Fruit fly (Drosophila melanogaster): Measurements from ENCODE around the gene Cpr30B.

DNA sequence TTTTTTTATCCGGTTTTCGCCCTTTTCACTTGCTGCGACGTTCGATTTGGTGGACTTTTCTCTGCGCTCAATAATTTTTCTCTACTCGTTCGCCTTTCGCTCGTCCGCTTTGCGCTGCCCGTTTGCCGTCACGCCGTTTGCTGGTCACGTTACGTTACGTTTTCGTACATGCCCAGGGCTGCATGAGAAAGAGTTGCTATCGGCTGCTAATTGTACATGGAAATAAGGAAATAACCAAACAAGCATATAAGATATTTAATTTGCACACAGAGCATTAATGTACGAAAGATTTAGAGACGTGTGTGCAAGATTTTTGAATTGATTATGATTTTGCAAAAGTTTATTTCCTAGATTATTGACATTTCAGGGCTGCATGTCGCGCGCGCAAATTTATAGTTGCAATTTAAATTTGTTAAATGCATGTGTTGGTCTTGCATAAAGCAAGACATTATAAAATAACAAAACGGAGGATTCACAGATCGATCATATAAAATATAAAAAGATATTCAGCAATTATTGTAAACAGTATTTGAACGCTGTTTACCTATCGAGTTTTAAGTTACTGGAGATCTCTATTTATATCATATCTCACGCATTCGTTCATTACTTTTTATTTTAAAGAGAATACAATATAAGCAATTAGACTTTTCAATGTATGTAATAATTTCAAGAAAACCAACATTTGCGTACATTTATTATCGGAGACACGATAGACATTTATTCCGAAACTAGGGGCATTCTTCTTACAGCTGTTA is 47.8 kb upstream of the Cpr30B start, which contains the start of gene Gdi:
- TF ChIP-seq CG14655 (GFP tag; optimal IDR thresholded peaks at IDR 0.05) (no peak), D1 (tag; optimal IDR thresholded peaks at IDR 0.05) (no peak), CG32121 (GFP tag; IDR thresholded peaks at IDR 0.05) (peak; percentile 30; the same call in 1 of the 2 replicates), CG8159 (tag; optimal IDR thresholded peaks at IDR 0.05) (peak; percentile 19), CG17806 (tag; optimal IDR thresholded peaks at IDR 0.05) (no peak), CG34367 (tag; optimal IDR thresholded peaks at IDR 0.05) (no peak), CG15710 (tag; optimal IDR thresholded peaks at IDR 0.05) (peak; percentile 14), CG8301 (tag; optimal IDR thresholded peaks at IDR 0.05) (no peak), CG10348 (GFP tag; IDR thresholded peaks at IDR 0.05) (no peak), CG9948 (tag; optimal IDR thresholded peaks at IDR 0.05) (no peak), CG4496 (GFP tag; IDR thresholded peaks at IDR 0.05) (no peak), CG12605 (GFP tag; IDR thresholded peaks at IDR 0.05) (no peak)

All from whole organism, pupa.